Worm (Caenorhabditis elegans) whole organism, late embryonic: Measurements from ENCODE around the gene sdz-38.

Source experiments
- ets-4 ChIP-seq: sonication (generic microtip); optimal IDR thresholded peaks from 2 replicates; lab custom pipeline; 2016; ENCODE audit warnings: missing genetic modification characterization, missing compliant biosample characterization
- tbx-2 ChIP-seq: sonication (generic microtip); optimal IDR thresholded peaks from 2 replicates; lab custom pipeline; 2016; ENCODE audit warnings: missing genetic modification characterization, missing compliant biosample characterization
- unc-86 ChIP-seq: sonication (generic microtip); optimal IDR thresholded peaks from 2 replicates; lab custom pipeline; 2016; ENCODE audit warnings: missing genetic modification characterization, missing compliant biosample characterization

ce11 chrII:9965325-9965724 is 16.3 kb downstream of the sdz-38 start:
- no peak for TF ChIP-seq ets-4 (tag; lab: Kevin White, UChicago)
- no peak for TF ChIP-seq unc-86
- TF ChIP-seq tbx-2: no peak
